Worm (Caenorhabditis elegans) whole organism, L1 larva: ENCODE results near the gene rrsr-1.

ENCODE experiments used
- C16A3.4 ChIP-seq: fragments of 150-350 bp; optimal IDR thresholded peaks from 2 replicates; lab custom pipeline; 2014; ENCODE audit warnings: missing biosample characterization, missing genetic modification characterization
- C34B4.2 ChIP-seq: sonication (generic microtip); optimal IDR thresholded peaks from 2 replicates; lab custom pipeline; 2017; ENCODE audit warnings: mild to moderate bottlenecking, missing genetic modification characterization, missing compliant biosample characterization
- Y116A8C.19 ChIP-seq: sonication (generic microtip); optimal IDR thresholded peaks from 2 replicates; lab custom pipeline; 2016; ENCODE audit warnings: missing compliant biosample characterization, missing genetic modification characterization, borderline replicate concordance
- aly-2 ChIP-seq: fragments of 150-350 bp; optimal IDR thresholded peaks from 2 replicates; lab custom pipeline; 2014; ENCODE audit warnings: missing biosample characterization, missing genetic modification characterization
- ama-1 ChIP-seq: fragments of 150-350 bp; optimal IDR thresholded peaks from 2 replicates; lab custom pipeline; 2014
- ceh-8 ChIP-seq: fragments of 200-800 bp; sonication (Bioruptor generic); optimal IDR thresholded peaks from 2 replicates; lab custom pipeline; 2018; ENCODE audit warnings: mild to moderate bottlenecking, missing genetic modification characterization, moderate library complexity, missing compliant biosample characterization
- ceh-90 ChIP-seq: sonication (generic microtip); optimal IDR thresholded peaks from 2 replicates; lab custom pipeline; 2016; ENCODE audit warnings: missing genetic modification characterization, missing compliant biosample characterization
- egl-13 ChIP-seq: sonication (generic microtip); optimal IDR thresholded peaks from 2 replicates; lab custom pipeline; 2016; ENCODE audit warnings: missing genotype, missing genetic modification reagents, missing genetic modification characterization, missing compliant biosample characterization
- elt-3 ChIP-seq, 6 experiments: fragments of 150-350 bp in 1 of 6; sonication (generic microtip); optimal IDR thresholded peaks; 2 replicates each; lab custom pipeline; 2017 to 2018; ENCODE audit warnings: missing biosample characterization in 6 of 6, missing genetic modification characterization in 6 of 6, inconsistent platforms in 1 of 6
- fkh-8 ChIP-seq: sonication (generic microtip); optimal IDR thresholded peaks from 2 replicates; lab custom pipeline; 2016; ENCODE audit warnings: mild to moderate bottlenecking, missing genetic modification characterization, missing compliant biosample characterization
- hlh-4 ChIP-seq: sonication (generic microtip); optimal IDR thresholded peaks from 2 replicates; lab custom pipeline; 2016; ENCODE audit warnings: mild to moderate bottlenecking, missing genetic modification characterization, missing compliant biosample characterization
- hpl-2 ChIP-seq: fragments of 150-350 bp; optimal IDR thresholded peaks from 2 replicates; lab custom pipeline; 2014; ENCODE audit warnings: missing biosample characterization, missing genetic modification reagents, missing genetic modification characterization
- isw-1 ChIP-seq: fragments of 200-800 bp; sonication (Bioruptor generic); IDR thresholded peaks from 2 replicates; pipeline ENCODE4 v1.3.6; 2022; ENCODE audit warnings: missing genetic modification characterization, missing compliant biosample characterization
- lin-13 ChIP-seq: fragments of 150-350 bp; optimal IDR thresholded peaks from 2 replicates; lab custom pipeline; 2014; ENCODE audit warnings: missing biosample characterization, missing genetic modification reagents, missing genetic modification characterization
- lin-14 ChIP-seq: fragments of 200-800 bp; sonication (Bioruptor generic); optimal IDR thresholded peaks from 2 replicates; lab custom pipeline; 2018; ENCODE audit warnings: mild to moderate bottlenecking, missing genetic modification characterization, moderate library complexity, missing compliant biosample characterization
- mdl-1 ChIP-seq, 2 experiments: fragments of 150-350 bp; optimal IDR thresholded peaks; 2 replicates each; lab custom pipeline; 2014 to 2017; ENCODE audit warnings: missing biosample characterization in 2 of 2, missing genetic modification characterization in 2 of 2, inconsistent platforms in 1 of 2
- mef-2 ChIP-seq: fragments of 150-350 bp; optimal IDR thresholded peaks from 2 replicates; lab custom pipeline; 2014; ENCODE audit warnings: missing biosample characterization, missing genetic modification characterization
- mep-1 ChIP-seq: fragments of 150-350 bp; optimal IDR thresholded peaks from 2 replicates; lab custom pipeline; 2014; ENCODE audit warnings: missing biosample characterization, missing genetic modification characterization
- nhr-12 ChIP-seq: sonication (generic microtip); optimal IDR thresholded peaks from 2 replicates; lab custom pipeline; 2017; ENCODE audit warnings: missing biosample characterization, missing genetic modification characterization
- nhr-20 ChIP-seq: sonication (generic microtip); optimal IDR thresholded peaks from 2 replicates; lab custom pipeline; 2016; ENCODE audit warnings: mild to moderate bottlenecking, missing genetic modification characterization, missing compliant biosample characterization
- nhr-71 ChIP-seq: sonication (generic microtip); optimal IDR thresholded peaks from 2 replicates; lab custom pipeline; 2016; ENCODE audit warnings: mild to moderate bottlenecking, missing genetic modification characterization, moderate library complexity, missing compliant biosample characterization
- nhr-76 ChIP-seq: sonication (generic microtip); optimal IDR thresholded peaks from 2 replicates; lab custom pipeline; 2017; ENCODE audit warnings: missing biosample characterization, missing genetic modification characterization
- nhr-77 ChIP-seq: fragments of 150-350 bp; optimal IDR thresholded peaks from 2 replicates; lab custom pipeline; 2014; ENCODE audit warnings: missing biosample characterization, missing genetic modification characterization
- nhr-84 ChIP-seq: sonication (generic microtip); optimal IDR thresholded peaks from 2 replicates; lab custom pipeline; 2017; ENCODE audit warnings: missing biosample characterization, missing genetic modification characterization
- nhr-90 ChIP-seq: sonication (generic microtip); optimal IDR thresholded peaks from 2 replicates; lab custom pipeline; 2016; ENCODE audit warnings: mild to moderate bottlenecking, missing genetic modification characterization, missing compliant biosample characterization; ENCODE audit not compliant: poor library complexity
- pax-3 ChIP-seq: fragments of 200-800 bp; sonication (Bioruptor generic); optimal IDR thresholded peaks from 2 replicates; lab custom pipeline; 2018; ENCODE audit warnings: mild to moderate bottlenecking, missing genetic modification characterization, moderate library complexity, missing compliant biosample characterization
- pqm-1 ChIP-seq: sonication (generic microtip); optimal IDR thresholded peaks from 3 replicates; lab custom pipeline; 2017; ENCODE audit warnings: missing biosample characterization, missing genetic modification characterization
- rnt-1 ChIP-seq: sonication (generic microtip); optimal IDR thresholded peaks from 2 replicates; lab custom pipeline; 2016; ENCODE audit warnings: mild to moderate bottlenecking, missing genetic modification characterization, moderate library complexity, missing compliant biosample characterization
- snpc-4 ChIP-seq: fragments of 150-350 bp; optimal IDR thresholded peaks from 2 replicates; lab custom pipeline; 2014; ENCODE audit warnings: missing biosample characterization, missing genetic modification characterization
- sptf-1 ChIP-seq: fragments of 150-350 bp; optimal IDR thresholded peaks from 2 replicates; lab custom pipeline; 2014; ENCODE audit warnings: missing biosample characterization, missing genetic modification characterization
- sup-37 ChIP-seq: fragments of 200-800 bp; sonication (Bioruptor generic); optimal IDR thresholded peaks from 2 replicates; lab custom pipeline; 2018; ENCODE audit warnings: mild to moderate bottlenecking, missing genetic modification characterization, missing compliant biosample characterization
- tbx-2 ChIP-seq: sonication (generic microtip); optimal IDR thresholded peaks from 2 replicates; lab custom pipeline; 2016; ENCODE audit warnings: missing genetic modification characterization, missing compliant biosample characterization
- unc-62 ChIP-seq: fragments of 150-350 bp; optimal IDR thresholded peaks from 2 replicates; lab custom pipeline; 2014; ENCODE audit warnings: missing biosample characterization, missing genetic modification reagents, missing genetic modification characterization
- xbp-1 ChIP-seq: sonication (generic microtip); optimal IDR thresholded peaks from 2 replicates; lab custom pipeline; 2016; ENCODE audit warnings: missing genetic modification characterization, missing compliant biosample characterization
- zip-4 ChIP-seq: fragments of 200-800 bp; sonication (Bioruptor generic); optimal IDR thresholded peaks from 2 replicates; lab custom pipeline; 2018; ENCODE audit warnings: mild to moderate bottlenecking, missing genetic modification characterization, moderate library complexity, missing compliant biosample characterization
- ztf-11 ChIP-seq, 2 experiments: sonication (generic microtip); optimal IDR thresholded peaks; 2 replicates each; lab custom pipeline; 2016 to 2017; ENCODE audit warnings: missing genetic modification characterization in 2 of 2, missing biosample characterization in 1 of 2, missing compliant biosample characterization in 1 of 2

The rrsr-1 gene

ce11 chrV:14393504-14393903, 31.3 kb downstream of the rrsr-1 start, which contains the start of gene C15H11.1:
C15H11.1 (plus strand) TSS chrV:14393804.
- no peak for TF ChIP-seq rnt-1 (tag; lab: Kevin White, UChicago)
- TF ChIP-seq ceh-8 (GFP tag; lab: Kevin White, UChicago), result no peak
- no peak for TF ChIP-seq zip-4
- TF ChIP-seq pqm-1 (tag; lab: Kevin White, UChicago), result no peak
- TF ChIP-seq fkh-8, result no peak
- TF ChIP-seq nhr-76 (tag; lab: Kevin White, UChicago), result no peak
- TF ChIP-seq hpl-2 (GFP tag; lab: Kevin White, UChicago), result no peak
- no peak for TF ChIP-seq tbx-2 (tag; lab: Kevin White, UChicago)
- TF ChIP-seq lin-14, result no peak
- no peak for TF ChIP-seq ceh-90
- no peak for TF ChIP-seq mdl-1 (tag; optimal IDR thresholded peaks at IDR 0.05; lab: Kevin White, UChicago)
- TF ChIP-seq mep-1, result no peak
- TF ChIP-seq xbp-1 (tag; lab: Kevin White, UChicago), result no peak
- no peak for TF ChIP-seq mef-2
- no peak for TF ChIP-seq C16A3.4 (tag; lab: Kevin White, UChicago)
- TF ChIP-seq nhr-90 (tag; lab: Kevin White, UChicago), result no peak
- no peak for TF ChIP-seq unc-62 (GFP tag; lab: Kevin White, UChicago)
- no peak for TF ChIP-seq C34B4.2 (tag; lab: Kevin White, UChicago)
- TF ChIP-seq isw-1 (GFP tag; lab: Robert Waterston, UW), result no peak

- no peak for TF ChIP-seq aly-2 (tag; lab: Kevin White, UChicago)
Measured at ce11 chrV:14391830-14392229, 33.0 kb downstream of the rrsr-1 start, which contains the start of gene C15H11.10. C15H11.10 (plus strand) TSS chrV:14392130.

- TF ChIP-seq elt-3 (tag; optimal IDR thresholded peaks at IDR 0.05; lab: Kevin White, UChicago) (no peak), nhr-71 (tag; lab: Kevin White, UChicago) (peak; percentile 10), hlh-4 (tag; lab: Kevin White, UChicago) (peak; percentile 55), pax-3 (tag; lab: Kevin White, UChicago) (peak; percentile 4), fkh-8 (peak; percentile 8), mdl-1 (tag; optimal IDR thresholded peaks at IDR 0.05; lab: Kevin White, UChicago) (no peak)
- TF ChIP-seq, all 84 proteins: peak for 4
Measured at ce11 chrV:14380242-14380641, 44.6 kb downstream of the rrsr-1 start.

- TF ChIP-seq nhr-76 (tag; lab: Kevin White, UChicago) (no peak), Y116A8C.19 (tag; lab: Kevin White, UChicago) (no peak), snpc-4 (tag; lab: Kevin White, UChicago) (no peak), sptf-1 (tag; lab: Kevin White, UChicago) (no peak), nhr-77 (tag; lab: Kevin White, UChicago) (no peak), egl-13 (tag; lab: Kevin White, UChicago) (no peak), nhr-12 (tag; lab: Kevin White, UChicago) (no peak), lin-13 (GFP tag; lab: Kevin White, UChicago) (no peak), zip-4 (no peak), nhr-20 (tag; lab: Kevin White, UChicago) (no peak), ama-1 (lab: Kevin White, UChicago) (no peak), mep-1 (no peak), fkh-8 (no peak), sup-37 (GFP tag; lab: Kevin White, UChicago) (no peak), nhr-84 (tag; lab: Kevin White, UChicago) (no peak), ztf-11 (tag; optimal IDR thresholded peaks at IDR 0.05; lab: Kevin White, UChicago) (no peak), xbp-1 (tag; lab: Kevin White, UChicago) (no peak)
Measured at ce11 chrV:14378986-14379385, 45.8 kb downstream of the rrsr-1 start, which contains the start of gene npr-43. npr-43 (minus strand) TSS chrV:14379086.
